Worm (Caenorhabditis elegans) whole organism, young adult: ENCODE results near the gene dhps-1.

Source experiments
- Y53G8AR.9 ChIP-seq: fragments of 200-800 bp; sonication (Bioruptor generic); conservative IDR thresholded peaks from 2 replicates; pipeline ENCODE4 v1.3.6; 2022; ENCODE audit warnings: missing genetic modification reagents, missing genetic modification characterization, missing compliant biosample characterization
- ets-4 ChIP-seq: fragments of 200-800 bp; sonication (Bioruptor generic); optimal IDR thresholded peaks from 2 replicates; lab custom pipeline; 2018; ENCODE audit warnings: mild to moderate bottlenecking, missing genetic modification characterization, missing compliant biosample characterization
- nhr-120 ChIP-seq: fragments of 200-800 bp; sonication (Bioruptor generic); IDR thresholded peaks from 2 replicates; pipeline ENCODE4 v1.3.6; 2022; ENCODE audit warnings: missing genetic modification characterization, missing compliant biosample characterization
- nhr-90 ChIP-seq: sonication (generic microtip); optimal IDR thresholded peaks from 2 replicates; lab custom pipeline; 2016; ENCODE audit warnings: missing genotype, mild to moderate bottlenecking, missing genetic modification characterization, missing compliant biosample characterization

DNA sequence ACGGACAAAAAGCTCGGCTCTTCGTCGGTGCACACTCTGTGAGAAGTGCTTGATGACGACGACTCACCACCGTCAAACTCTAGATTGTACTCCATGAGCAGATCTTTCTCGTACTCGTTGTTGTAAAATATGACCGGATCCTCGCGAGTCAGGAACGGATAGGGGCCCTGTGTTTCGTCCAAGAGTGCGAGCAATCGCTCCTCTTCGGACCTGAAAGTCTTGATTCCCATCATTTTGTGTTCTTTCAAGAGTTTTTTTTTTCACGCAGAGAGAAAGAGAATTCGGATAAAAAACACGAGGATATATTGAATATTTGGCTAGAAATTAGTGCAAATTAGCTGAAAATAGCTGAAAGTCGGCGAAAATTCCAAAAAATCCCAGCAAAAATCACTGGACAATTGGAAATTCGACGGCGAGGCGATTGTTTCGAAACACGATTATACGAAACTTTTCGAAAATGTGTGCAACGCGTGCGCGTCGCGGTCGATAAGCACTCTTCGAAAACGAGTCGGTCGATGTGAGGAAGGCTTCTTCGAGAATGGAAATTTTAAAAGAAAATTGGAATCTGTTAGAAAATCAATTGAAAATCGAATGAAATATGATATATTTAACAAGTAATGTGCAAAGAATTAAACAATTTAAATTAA lies 13.2 kb upstream of the dhps-1 start, which contains the start of the genes ash-2 and Y17G7B.20:
- TF ChIP-seq Y53G8AR.9 (no peak), nhr-120 (GFP tag; lab: Robert Waterston, UW) (no peak), ets-4 (GFP tag; lab: Kevin White, UChicago) (no peak), nhr-90 (tag; lab: Kevin White, UChicago) (no peak)
